Worm (Caenorhabditis elegans) whole organism, L2 larva: ENCODE data around the gene Y73F4A.2.

Experiments used
- C34F6.9 ChIP-seq: fragments of 150-350 bp; optimal IDR thresholded peaks from 2 replicates; lab custom pipeline; 2014; ENCODE audit warnings: missing biosample characterization, missing genetic modification characterization
- F13H6.1 ChIP-seq: sonication (generic microtip); optimal IDR thresholded peaks from 2 replicates; lab custom pipeline; 2016; ENCODE audit warnings: missing genetic modification characterization, missing compliant biosample characterization
- Y55F3AM.14 ChIP-seq: fragments of 200-800 bp; sonication (Bioruptor generic); optimal IDR thresholded peaks from 2 replicates; lab custom pipeline; 2018; ENCODE audit warnings: mild to moderate bottlenecking, missing genetic modification characterization, missing compliant biosample characterization
- ZK546.5 ChIP-seq: sonication (generic microtip); optimal IDR thresholded peaks from 2 replicates; lab custom pipeline; 2017; ENCODE audit warnings: missing biosample characterization, missing genetic modification characterization
- aly-2 ChIP-seq: fragments of 150-350 bp; optimal IDR thresholded peaks from 2 replicates; lab custom pipeline; 2014; ENCODE audit warnings: missing biosample characterization, missing genetic modification characterization
- ama-1 ChIP-seq: fragments of 150-350 bp; optimal IDR thresholded peaks from 2 replicates; lab custom pipeline; 2018; ENCODE audit warnings: inconsistent platforms
- blmp-1 ChIP-seq: sonication (generic microtip); optimal IDR thresholded peaks from 2 replicates; lab custom pipeline; 2017; ENCODE audit warnings: missing genetic modification characterization, mild to moderate bottlenecking, missing compliant biosample characterization, antibody characterized with exemption, moderate library complexity; ENCODE audit not compliant: insufficient read depth
- crh-2 ChIP-seq: sonication (generic microtip); optimal IDR thresholded peaks from 2 replicates; lab custom pipeline; 2017; ENCODE audit warnings: missing biosample characterization, missing genetic modification characterization
- egl-27 ChIP-seq: sonication (generic microtip); optimal IDR thresholded peaks from 3 replicates; lab custom pipeline; 2017; ENCODE audit warnings: missing biosample characterization, missing genetic modification reagents, missing genetic modification characterization
- elt-1 ChIP-seq: fragments of 150-350 bp; optimal IDR thresholded peaks from 2 replicates; lab custom pipeline; 2014; ENCODE audit warnings: missing biosample characterization, missing genetic modification characterization
- elt-3 ChIP-seq: sonication (generic microtip); optimal IDR thresholded peaks from 2 replicates; lab custom pipeline; 2017; ENCODE audit warnings: missing biosample characterization, missing genetic modification characterization
- fos-1 ChIP-seq: fragments of 150-350 bp; optimal IDR thresholded peaks from 2 replicates; lab custom pipeline; 2014; ENCODE audit warnings: missing biosample characterization, missing genetic modification characterization
- gmeb-1 ChIP-seq: fragments of 150-350 bp; optimal IDR thresholded peaks from 2 replicates; lab custom pipeline; 2014; ENCODE audit warnings: missing biosample characterization, missing genetic modification characterization
- lin-11 ChIP-seq: fragments of 150-350 bp; sonication (generic microtip); optimal IDR thresholded peaks from 2 replicates; lab custom pipeline; 2014; ENCODE audit warnings: missing biosample characterization, missing genetic modification characterization, inconsistent platforms, mixed read lengths
- lin-13 ChIP-seq: fragments of 150-350 bp; optimal IDR thresholded peaks from 2 replicates; lab custom pipeline; 2014; ENCODE audit warnings: missing biosample characterization, missing genetic modification reagents, missing genetic modification characterization
- lin-39 ChIP-seq: fragments of 150-350 bp; optimal IDR thresholded peaks from 2 replicates; lab custom pipeline; 2014; ENCODE audit warnings: missing biosample characterization, missing genetic modification reagents, missing genetic modification characterization
- lsy-2 ChIP-seq, 2 experiments: fragments of 150-350 bp in 1 of 2; sonication (generic microtip) in 1 of 2; optimal IDR thresholded peaks; 2 replicates each; lab custom pipeline; 2014 to 2017; ENCODE audit warnings: missing biosample characterization in 2 of 2, missing genetic modification characterization in 2 of 2
- mbf-1 ChIP-seq: sonication (generic microtip); optimal IDR thresholded peaks from 2 replicates; lab custom pipeline; 2017; ENCODE audit warnings: missing biosample characterization, missing genetic modification characterization
- mdl-1 ChIP-seq, 2 experiments: fragments of 150-350 bp in 1 of 2; sonication (generic microtip) in 1 of 2; optimal IDR thresholded peaks; 2 replicates each; lab custom pipeline; 2017; ENCODE audit warnings: missing biosample characterization in 2 of 2, missing genetic modification characterization in 2 of 2
- nhr-10 ChIP-seq: sonication (generic microtip); optimal IDR thresholded peaks from 2 replicates; lab custom pipeline; 2017; ENCODE audit warnings: missing biosample characterization, missing genetic modification characterization
- nhr-12 ChIP-seq: fragments of 150-350 bp; optimal IDR thresholded peaks from 2 replicates; lab custom pipeline; 2014; ENCODE audit warnings: missing biosample characterization, missing genetic modification characterization
- nhr-129 ChIP-seq: fragments of 150-350 bp; optimal IDR thresholded peaks from 2 replicates; lab custom pipeline; 2014; ENCODE audit warnings: missing biosample characterization, missing genetic modification characterization
- nhr-21 ChIP-seq: fragments of 150-350 bp; optimal IDR thresholded peaks from 2 replicates; lab custom pipeline; 2014; ENCODE audit warnings: missing biosample characterization, missing genetic modification characterization
- nhr-23 ChIP-seq: fragments of 150-350 bp; optimal IDR thresholded peaks from 2 replicates; lab custom pipeline; 2014; ENCODE audit warnings: missing biosample characterization, missing genetic modification reagents, missing genetic modification characterization
- nhr-237 ChIP-seq: fragments of 150-350 bp; optimal IDR thresholded peaks from 2 replicates; lab custom pipeline; 2014; ENCODE audit warnings: missing biosample characterization, missing genetic modification characterization
- nhr-25 ChIP-seq: fragments of 150-350 bp; sonication (generic microtip); optimal IDR thresholded peaks from 3 replicates; lab custom pipeline; 2014; ENCODE audit warnings: missing biosample characterization, missing genetic modification characterization
- nhr-6 ChIP-seq: fragments of 150-350 bp; optimal IDR thresholded peaks from 2 replicates; lab custom pipeline; 2014; ENCODE audit warnings: missing biosample characterization, missing genetic modification characterization
- nhr-77 ChIP-seq: fragments of 150-350 bp; optimal IDR thresholded peaks from 2 replicates; lab custom pipeline; 2014; ENCODE audit warnings: missing biosample characterization, missing genetic modification characterization
- peb-1 ChIP-seq: fragments of 150-350 bp; optimal IDR thresholded peaks from 2 replicates; lab custom pipeline; 2014; ENCODE audit warnings: missing biosample characterization, missing genetic modification characterization
- sem-4 ChIP-seq: fragments of 150-350 bp; optimal IDR thresholded peaks from 2 replicates; lab custom pipeline; 2014; ENCODE audit warnings: missing biosample characterization, missing genetic modification reagents, missing genetic modification characterization
- skn-1 ChIP-seq: sonication (generic microtip); optimal IDR thresholded peaks from 2 replicates; lab custom pipeline; 2017; ENCODE audit warnings: missing biosample characterization, missing genetic modification characterization
- sma-3 ChIP-seq: sonication (generic microtip); optimal IDR thresholded peaks from 2 replicates; lab custom pipeline; 2016; ENCODE audit warnings: missing genetic modification reagents, missing genetic modification characterization, missing compliant biosample characterization
- sma-9 ChIP-seq, 2 experiments: fragments of 150-350 bp in 1 of 2; sonication (generic microtip) in 1 of 2; optimal IDR thresholded peaks; 2 replicates each; lab custom pipeline; 2014 to 2016; ENCODE audit warnings: missing genetic modification characterization in 2 of 2, mild to moderate bottlenecking in 1 of 2, missing biosample characterization in 1 of 2, missing compliant biosample characterization in 1 of 2, missing genetic modification reagents in 1 of 2, moderate library complexity in 1 of 2
- unc-39 ChIP-seq: fragments of 150-350 bp; optimal IDR thresholded peaks from 2 replicates; lab custom pipeline; 2014; ENCODE audit warnings: missing biosample characterization, missing genetic modification characterization
- unc-55 ChIP-seq: fragments of 150-350 bp; sonication (generic microtip); optimal IDR thresholded peaks from 3 replicates; lab custom pipeline; 2014; ENCODE audit warnings: missing biosample characterization, missing genetic modification reagents, missing genetic modification characterization
- unc-62 ChIP-seq: fragments of 150-350 bp; optimal IDR thresholded peaks from 2 replicates; lab custom pipeline; 2014; ENCODE audit warnings: missing biosample characterization, missing genetic modification reagents, missing genetic modification characterization
- zag-1 ChIP-seq: fragments of 150-350 bp; optimal IDR thresholded peaks from 2 replicates; lab custom pipeline; 2014; ENCODE audit warnings: missing biosample characterization, missing genetic modification characterization
- ztf-1 ChIP-seq: fragments of 200-800 bp; sonication (Bioruptor generic); conservative IDR thresholded peaks from 2 replicates; pipeline ENCODE4 v1.3.6; 2022; ENCODE audit warnings: missing genetic modification characterization, missing compliant biosample characterization
- ztf-11 ChIP-seq: sonication (generic microtip); optimal IDR thresholded peaks from 2 replicates; lab custom pipeline; 2017; ENCODE audit warnings: missing biosample characterization, missing genetic modification characterization
- ztf-4 ChIP-seq: fragments of 150-350 bp; optimal IDR thresholded peaks from 2 replicates; lab custom pipeline; 2014; ENCODE audit warnings: missing biosample characterization, missing genetic modification characterization

Y73F4A.2 gene

ce11 chrIV:9063518-9063917 lies 20.4 kb upstream of the Y73F4A.2 start:
- peak in 1 of 2 experiments; percentile 36 for TF ChIP-seq lsy-2 (tag; optimal IDR thresholded peaks at IDR 0.05; lab: Kevin White, UChicago)
- TF ChIP-seq zag-1 (tag; lab: Kevin White, UChicago): no peak
- peak; percentile 61 for TF ChIP-seq sma-9 (GFP tag; optimal IDR thresholded peaks at IDR 0.05; lab: Kevin White, UChicago)
- no peak for TF ChIP-seq sma-9 (tag; optimal IDR thresholded peaks at IDR 0.05; lab: Kevin White, UChicago)
- no peak for TF ChIP-seq nhr-10
- no peak for TF ChIP-seq ztf-1
- TF ChIP-seq sma-3 (GFP tag; lab: Kevin White, UChicago): no peak
- TF ChIP-seq nhr-23 (tag; lab: Kevin White, UChicago): no peak
- no peak for TF ChIP-seq C34F6.9 (tag; lab: Kevin White, UChicago)
- no peak for TF ChIP-seq ztf-4
- no peak for TF ChIP-seq aly-2 (tag; lab: Kevin White, UChicago)
- TF ChIP-seq nhr-25 (tag; lab: Kevin White, UChicago): no peak
- TF ChIP-seq mdl-1 (tag; optimal IDR thresholded peaks at IDR 0.05; lab: Kevin White, UChicago): no peak
- TF ChIP-seq ztf-11 (tag; lab: Kevin White, UChicago): no peak
- TF ChIP-seq fos-1 (tag; lab: Kevin White, UChicago): peak; percentile 10
- no peak for TF ChIP-seq nhr-237 (tag; lab: Kevin White, UChicago)
- no peak for TF ChIP-seq ama-1 (lab: Kevin White, UChicago)
- no peak for TF ChIP-seq lin-39
- no peak for TF ChIP-seq mbf-1 (tag; lab: Kevin White, UChicago)
- TF ChIP-seq lin-11 (tag; lab: Kevin White, UChicago): no peak
- no peak for TF ChIP-seq nhr-77 (tag; lab: Kevin White, UChicago)
- no peak for TF ChIP-seq elt-1 (tag; lab: Kevin White, UChicago)
- no peak for TF ChIP-seq gmeb-1 (tag; lab: Kevin White, UChicago)
- no peak for TF ChIP-seq peb-1 (tag; lab: Kevin White, UChicago)
- TF ChIP-seq skn-1 (tag; lab: Kevin White, UChicago): no peak
- no peak for TF ChIP-seq unc-39
- no peak for TF ChIP-seq Y55F3AM.14 (GFP tag; lab: Kevin White, UChicago)
- no peak for TF ChIP-seq nhr-12 (tag; lab: Kevin White, UChicago)
- TF ChIP-seq F13H6.1 (tag; lab: Kevin White, UChicago): peak; percentile 31
- no peak for TF ChIP-seq elt-3 (tag; lab: Kevin White, UChicago)
- no peak for TF ChIP-seq unc-62 (GFP tag; lab: Kevin White, UChicago)
- no peak for TF ChIP-seq nhr-6 (tag; lab: Kevin White, UChicago)
- TF ChIP-seq crh-2: peak; percentile 54
- no peak for TF ChIP-seq unc-55 (GFP tag; lab: Kevin White, UChicago)
- no peak for TF ChIP-seq lin-13 (GFP tag; lab: Kevin White, UChicago)
- peak; percentile 49 for TF ChIP-seq nhr-129 (tag; lab: Kevin White, UChicago)
- peak; percentile 48 for TF ChIP-seq nhr-21 (tag; lab: Kevin White, UChicago)
- TF ChIP-seq ZK546.5 (tag; lab: Kevin White, UChicago): no peak
- TF ChIP-seq egl-27 (tag; lab: Kevin White, UChicago): no peak
- TF ChIP-seq blmp-1 (tag; lab: Kevin White, UChicago): no peak
- no peak for TF ChIP-seq sem-4 (tag; lab: Kevin White, UChicago)
- TF ChIP-seq, all 48 proteins: peak for 7

ce11 chrIV:9053403-9053802 lies 10.3 kb upstream of the Y73F4A.2 start:
- TF ChIP-seq sma-9 (GFP tag; optimal IDR thresholded peaks at IDR 0.05; lab: Kevin White, UChicago): peak; percentile 3
- no peak for TF ChIP-seq sma-9 (tag; optimal IDR thresholded peaks at IDR 0.05; lab: Kevin White, UChicago)
- TF ChIP-seq zag-1 (tag; lab: Kevin White, UChicago): no peak
- no peak for TF ChIP-seq sem-4 (tag; lab: Kevin White, UChicago)
- peak; percentile 1 for TF ChIP-seq nhr-21 (tag; lab: Kevin White, UChicago)
- TF ChIP-seq, all 48 proteins: peak for 2
